Fruit fly (Drosophila melanogaster) whole organism, embryonic: ENCODE data around the gene Wsck.

ENCODE experiments used
- Antp ChIP-seq: fragments of 200-800 bp; sonication (Bioruptor generic); optimal IDR thresholded peaks from 3 replicates; lab custom pipeline; 2016; ENCODE audit warnings: missing biosample characterization, missing genetic modification characterization
- CG10267 ChIP-seq: fragments of 200-800 bp; sonication (Bioruptor generic); optimal IDR thresholded peaks from 2 replicates; lab custom pipeline; 2018; ENCODE audit warnings: missing biosample characterization, mild to moderate bottlenecking, missing genetic modification characterization, moderate library complexity
- CG13624 ChIP-seq: fragments of 200-800 bp; sonication (Bioruptor generic); optimal IDR thresholded peaks from 2 replicates; lab custom pipeline; 2016; ENCODE audit warnings: missing biosample characterization, missing genetic modification characterization
- CG14710 ChIP-seq: fragments of 200-800 bp; sonication (Bioruptor generic); optimal IDR thresholded peaks from 3 replicates; lab custom pipeline; 2019; ENCODE audit warnings: missing biosample characterization, mild to moderate bottlenecking, missing genetic modification characterization, moderate library complexity
- CG15696 ChIP-seq: fragments of 200-800 bp; sonication (Bioruptor generic); optimal IDR thresholded peaks from 2 replicates; lab custom pipeline; 2019; ENCODE audit warnings: missing biosample characterization, mild to moderate bottlenecking, missing genetic modification characterization, moderate library complexity
- CG1603 ChIP-seq: fragments of 200-800 bp; sonication (Bioruptor generic); optimal IDR thresholded peaks from 2 replicates; lab custom pipeline; 2019; ENCODE audit warnings: missing biosample characterization, mild to moderate bottlenecking, missing genetic modification characterization, moderate library complexity
- CG17359 ChIP-seq: fragments of 200-800 bp; sonication (Bioruptor generic); optimal IDR thresholded peaks from 3 replicates; lab custom pipeline; 2018; ENCODE audit warnings: missing biosample characterization, mild to moderate bottlenecking, missing genetic modification characterization, moderate library complexity
- CG17829 ChIP-seq: fragments of 200-800 bp; optimal IDR thresholded peaks from 2 replicates; lab custom pipeline; 2019; ENCODE audit warnings: missing biosample characterization, mild to moderate bottlenecking, missing genetic modification characterization, moderate library complexity
- CG18262 ChIP-seq: fragments of 200-800 bp; optimal IDR thresholded peaks from 3 replicates; lab custom pipeline; 2019; ENCODE audit warnings: missing biosample characterization, mild to moderate bottlenecking, missing genetic modification characterization, moderate library complexity
- CG18764 ChIP-seq: fragments of 200-800 bp; sonication (Bioruptor generic); optimal IDR thresholded peaks from 3 replicates; lab custom pipeline; 2016; ENCODE audit warnings: missing biosample characterization, missing genetic modification characterization
- CG2120 ChIP-seq: fragments of 200-800 bp; sonication (Bioruptor generic); optimal IDR thresholded peaks from 3 replicates; lab custom pipeline; 2016; ENCODE audit warnings: missing biosample characterization, missing genetic modification characterization
- CG2678 ChIP-seq: fragments of 200-800 bp; sonication (Bioruptor generic); optimal IDR thresholded peaks from 3 replicates; lab custom pipeline; 2019; ENCODE audit warnings: missing biosample characterization, mild to moderate bottlenecking, missing genetic modification characterization, moderate library complexity
- CG30020 ChIP-seq: fragments of 200-800 bp; optimal IDR thresholded peaks from 2 replicates; lab custom pipeline; 2019; ENCODE audit warnings: missing biosample characterization, mild to moderate bottlenecking, missing genetic modification characterization, moderate library complexity
- CG30431 ChIP-seq: fragments of 200-800 bp; sonication (Bioruptor generic); optimal IDR thresholded peaks from 2 replicates; lab custom pipeline; 2017; ENCODE audit warnings: missing biosample characterization, missing genetic modification characterization
- CG43689 ChIP-seq: fragments of 200-800 bp; sonication (Bioruptor generic); IDR thresholded peaks from 2 replicates; pipeline ENCODE4 v1.3.6; 2022; ENCODE audit warnings: missing biosample characterization, missing genetic modification characterization
- CG4617 ChIP-seq: fragments of 200-800 bp; sonication (Bioruptor generic); optimal IDR thresholded peaks from 3 replicates; lab custom pipeline; 2016; ENCODE audit warnings: missing biosample characterization, missing genetic modification characterization, borderline replicate concordance
- CG4854 ChIP-seq: fragments of 200-800 bp; sonication (Bioruptor generic); optimal IDR thresholded peaks from 2 replicates; lab custom pipeline; 2016; ENCODE audit warnings: missing biosample characterization, missing genetic modification characterization, inconsistent platforms
- CG8290 ChIP-seq, 3 experiments: fragments of 200-800 bp; sonication (Bioruptor generic); optimal IDR thresholded peaks; 2 replicates each; lab custom pipeline; 2016 to 2019; ENCODE audit warnings: missing biosample characterization in 3 of 3, missing genetic modification characterization in 3 of 3, mild to moderate bottlenecking in 2 of 3, moderate library complexity in 1 of 3
- CG8924 ChIP-seq: fragments of 200-800 bp; optimal IDR thresholded peaks from 3 replicates; lab custom pipeline; 2019; ENCODE audit warnings: missing biosample characterization, mild to moderate bottlenecking, missing genetic modification characterization, moderate library complexity
- CG9437 ChIP-seq: fragments of 200-800 bp; sonication (Bioruptor generic); optimal IDR thresholded peaks from 2 replicates; lab custom pipeline; 2018; ENCODE audit warnings: missing biosample characterization, mild to moderate bottlenecking, missing genetic modification characterization
- CG9727 ChIP-seq: fragments of 200-800 bp; sonication (Bioruptor generic); optimal IDR thresholded peaks from 3 replicates; lab custom pipeline; 2017; ENCODE audit warnings: missing biosample characterization, mild to moderate bottlenecking, missing genetic modification characterization
- CHES-1-like ChIP-seq: fragments of 200-800 bp; sonication (Bioruptor generic); optimal IDR thresholded peaks from 2 replicates; lab custom pipeline; 2016; ENCODE audit warnings: missing biosample characterization, missing genetic modification characterization
- Dad ChIP-seq: fragments of 200-800 bp; sonication (Bioruptor generic); optimal IDR thresholded peaks from 3 replicates; lab custom pipeline; 2016; ENCODE audit warnings: missing biosample characterization, missing genetic modification characterization
- Ets65A ChIP-seq: fragments of 200-800 bp; sonication (Bioruptor generic); peaks from one replicate; lab custom pipeline; 2016; ENCODE audit warnings: missing biosample characterization, missing genetic modification characterization
- Ets97D ChIP-seq: fragments of 200-800 bp; sonication (Bioruptor generic); optimal IDR thresholded peaks from 3 replicates; lab custom pipeline; 2016; ENCODE audit warnings: missing biosample characterization, missing genetic modification characterization
- HmgZ ChIP-seq: fragments of 200-800 bp; sonication (Bioruptor generic); optimal IDR thresholded peaks from 2 replicates; lab custom pipeline; 2018; ENCODE audit warnings: missing biosample characterization, mild to moderate bottlenecking, missing genetic modification characterization
- Lhr ChIP-seq: fragments of 200-800 bp; sonication (Bioruptor generic); optimal IDR thresholded peaks from 3 replicates; lab custom pipeline; 2017; ENCODE audit warnings: mild to moderate bottlenecking, missing biosample characterization, missing genetic modification reagents, missing genetic modification characterization
- MESR4 ChIP-seq: fragments of 200-800 bp; sonication (Bioruptor generic); optimal IDR thresholded peaks from 2 replicates; lab custom pipeline; 2018; ENCODE audit warnings: missing biosample characterization, mild to moderate bottlenecking, missing genetic modification characterization, moderate library complexity
- Max ChIP-seq: fragments of 200-800 bp; sonication (Bioruptor generic); optimal IDR thresholded peaks from 2 replicates; lab custom pipeline; 2016; ENCODE audit warnings: missing biosample characterization, mild to moderate bottlenecking, missing genetic modification characterization
- Med ChIP-seq: fragments of 200-800 bp; sonication (Bioruptor generic); peaks from one replicate; lab custom pipeline; 2016; ENCODE audit warnings: missing biosample characterization, missing genetic modification characterization, mild to moderate bottlenecking, inconsistent platforms, moderate library complexity
- Pdp1 ChIP-seq, 2 experiments: fragments of 200-800 bp; sonication (Bioruptor generic); optimal IDR thresholded peaks; 3 replicates each; lab custom pipeline; 2016; ENCODE audit warnings: missing biosample characterization in 2 of 2, missing genetic modification characterization in 2 of 2, mild to moderate bottlenecking in 1 of 2, moderate library complexity in 1 of 2
- Sry-δ ChIP-seq: fragments of 200-800 bp; sonication (Bioruptor generic); optimal IDR thresholded peaks from 2 replicates; lab custom pipeline; 2016; ENCODE audit warnings: missing biosample characterization, missing genetic modification characterization
- abd-A ChIP-seq: fragments of 200-800 bp; sonication (Bioruptor generic); optimal IDR thresholded peaks from 3 replicates; lab custom pipeline; 2019; ENCODE audit warnings: missing biosample characterization, mild to moderate bottlenecking, missing genetic modification characterization, moderate library complexity
- ap ChIP-seq: fragments of 200-800 bp; sonication (Bioruptor generic); IDR thresholded peaks from 2 replicates; pipeline ENCODE4 v1.3.6; 2022; ENCODE audit warnings: missing biosample characterization, missing genetic modification characterization
- bab2 ChIP-seq: fragments of 200-800 bp; sonication (Bioruptor generic); optimal IDR thresholded peaks from 2 replicates; lab custom pipeline; 2016; ENCODE audit warnings: missing biosample characterization, missing genetic modification characterization
- chn ChIP-seq: fragments of 200-800 bp; sonication (Bioruptor generic); optimal IDR thresholded peaks from 2 replicates; lab custom pipeline; 2016; ENCODE audit warnings: missing biosample characterization, missing genetic modification characterization
- dm ChIP-seq: fragments of 200-800 bp; sonication (Bioruptor generic); optimal IDR thresholded peaks from 3 replicates; lab custom pipeline; 2016; ENCODE audit warnings: missing biosample characterization, missing genetic modification characterization
- gfzf ChIP-seq: fragments of 200-800 bp; sonication (Bioruptor generic); optimal IDR thresholded peaks from 2 replicates; lab custom pipeline; 2016; ENCODE audit warnings: missing biosample characterization, mild to moderate bottlenecking, missing genetic modification characterization, moderate library complexity
- h ChIP-seq: fragments of >200 bp; optimal IDR thresholded peaks from 2 replicates; lab custom pipeline; 2017
- ind ChIP-seq: fragments of 200-800 bp; sonication (Bioruptor generic); optimal IDR thresholded peaks from 3 replicates; lab custom pipeline; 2016; ENCODE audit warnings: missing biosample characterization, missing genetic modification characterization
- lilli ChIP-seq: fragments of 200-800 bp; sonication (Bioruptor generic); optimal IDR thresholded peaks from 3 replicates; lab custom pipeline; 2016; ENCODE audit warnings: missing biosample characterization, missing genetic modification characterization
- nmo ChIP-seq: fragments of 200-800 bp; sonication (Bioruptor generic); optimal IDR thresholded peaks from 2 replicates; lab custom pipeline; 2018; ENCODE audit warnings: missing biosample characterization, mild to moderate bottlenecking, missing genetic modification characterization, moderate library complexity
- pzg ChIP-seq: fragments of 200-800 bp; sonication (Bioruptor generic); optimal IDR thresholded peaks from 3 replicates; lab custom pipeline; 2018; ENCODE audit warnings: missing biosample characterization, mild to moderate bottlenecking, missing genetic modification characterization, moderate library complexity
- sd ChIP-seq: fragments of 200-800 bp; sonication (Bioruptor generic); optimal IDR thresholded peaks from 3 replicates; lab custom pipeline; 2018; ENCODE audit warnings: missing biosample characterization, mild to moderate bottlenecking, missing genetic modification characterization, moderate library complexity
- sens ChIP-seq: fragments of 200-800 bp; sonication (Bioruptor generic); peaks from one replicate; lab custom pipeline; 2016; ENCODE audit warnings: missing biosample characterization, missing genetic modification characterization
- sna ChIP-seq: fragments of 200-800 bp; sonication (Bioruptor generic); IDR thresholded peaks from 2 replicates; pipeline ENCODE4 v1.3.6; 2022; ENCODE audit warnings: missing biosample characterization, missing genetic modification characterization; ENCODE audit not compliant: partially characterized antibody
- tin ChIP-seq: fragments of 200-800 bp; sonication (Bioruptor generic); optimal IDR thresholded peaks from 3 replicates; lab custom pipeline; 2016; ENCODE audit warnings: missing biosample characterization, missing genetic modification characterization
- trem ChIP-seq: fragments of 200-800 bp; optimal IDR thresholded peaks from 3 replicates; lab custom pipeline; 2019; ENCODE audit warnings: missing biosample characterization, mild to moderate bottlenecking, missing genetic modification characterization, moderate library complexity
- zen2 ChIP-seq: fragments of 200-800 bp; sonication (Bioruptor generic); IDR thresholded peaks from 3 replicates; pipeline ENCODE4 v1.3.6; 2022; ENCODE audit warnings: missing biosample characterization, missing genetic modification characterization; ENCODE audit not compliant: partially characterized antibody

Gene Wsck

dm6 chr3R:24585042-24585698 is 44.7 kb downstream of the Wsck start, which contains the start of the genes CG13625 and mld:
Gene CG13625 (minus strand): TSS chr3R:24585160.
Gene mld (plus strand): TSS chr3R:24585653.
- TF ChIP-seq lilli (peak; percentile 43), Antp (GFP tag; lab: Kevin White, UChicago) (peak; percentile 37), CG17829 (tag; lab: Kevin White, UChicago) (peak; percentile 9), Pdp1 (GFP tag; optimal IDR thresholded peaks at IDR 0.05; lab: Kevin White, UChicago) (peak; percentile 12 to 42), CG14710 (peak; percentile 58), CG9437 (peak; percentile 71), Ets97D (GFP tag; lab: Kevin White, UChicago) (peak; percentile 18), pzg (GFP tag; lab: Kevin White, UChicago) (peak; percentile 87), Lhr (GFP tag; lab: Kevin White, UChicago) (peak; percentile 68), CG15696 (tag; lab: Kevin White, UChicago) (no peak), CG2678 (peak; percentile 9), CG8290 (GFP tag; optimal IDR thresholded peaks at IDR 0.05; lab: Kevin White, UChicago) (no peak), CG8290 (tag; optimal IDR thresholded peaks at IDR 0.05; lab: Kevin White, UChicago) (peak in 1 of 2 experiments; percentile 19), Dad (GFP tag; lab: Kevin White, UChicago) (peak; percentile 11), bab2 (GFP tag; lab: Kevin White, UChicago) (peak; percentile 11), CG9727 (GFP tag; lab: Kevin White, UChicago) (peak; percentile 6), HmgZ (tag; lab: Kevin White, UChicago) (peak; percentile 7), zen2 (GFP tag; lab: Robert Waterston, UW) (no peak), Sry-δ (GFP tag; lab: Kevin White, UChicago) (peak; percentile 73), CG1603 (tag; lab: Kevin White, UChicago) (peak; percentile 22), CG43689 (no peak), trem (peak; percentile 47), tin (GFP tag; lab: Kevin White, UChicago) (peak; percentile 26), dm (GFP tag; lab: Kevin White, UChicago) (peak; percentile 17), CG10267 (tag; lab: Kevin White, UChicago) (peak; percentile 49), CG4854 (peak; percentile 10), CG18262 (tag; lab: Kevin White, UChicago) (peak; percentile 2), sd (tag; lab: Kevin White, UChicago) (peak; percentile 40), CG8924 (tag; lab: Kevin White, UChicago) (peak; percentile 31), sna (GFP tag; lab: Robert Waterston, UW) (no peak), Max (GFP tag; lab: Kevin White, UChicago) (peak; percentile 42), gfzf (peak; percentile 80), CG30020 (no peak), h (lab: Kevin White, UChicago) (no peak), abd-A (tag; lab: Kevin White, UChicago) (peak; percentile 81), nmo (GFP tag; lab: Kevin White, UChicago) (peak; percentile 57), CHES-1-like (peak; percentile 15), MESR4 (peak; percentile 28), ap (no peak), Ets65A (peak; percentile 71), chn (peak; percentile 18), CG13624 (GFP tag; lab: Kevin White, UChicago) (peak; percentile 27), CG17359 (tag; lab: Kevin White, UChicago) (peak; percentile 1), CG30431 (no peak), sens (peak; percentile 84), CG2120 (peak; percentile 27), CG4617 (GFP tag; lab: Kevin White, UChicago) (peak; percentile 32), Med (GFP tag; lab: Kevin White, UChicago) (peak; percentile 86), ind (GFP tag; lab: Kevin White, UChicago) (peak; percentile 13), CG18764 (peak; percentile 3)
